Worm (Caenorhabditis elegans): ENCODE data around the gene ZC395.4.

Gene ZC395.4

ce11 chrIII:5308278-5308677, 38.4 kb downstream of the ZC395.4 start, which contains the start of gene mog-3 (continued):
- TF ChIP-seq nhr-19 (GFP tag; conservative IDR thresholded peaks at IDR 0.05) (peak; percentile 69), nhr-71 (tag; optimal IDR thresholded peaks at IDR 0.05) (peak; percentile 83), ztf-11 (tag; optimal IDR thresholded peaks at IDR 0.05) (peak in 1 of 2 experiments; percentile 80), mep-1 (tag; optimal IDR thresholded peaks at IDR 0.05) (peak; percentile 74), lin-13 (GFP tag; optimal IDR thresholded peaks at IDR 0.05) (peak; percentile 29), egl-13 (tag; optimal IDR thresholded peaks at IDR 0.05) (peak; percentile 74), hlh-17 (GFP tag; optimal IDR thresholded peaks at IDR 0.05; ENCODE audit: borderline replicate concordance) (no peak), sox-4 (tag; optimal IDR thresholded peaks at IDR 0.05) (peak; percentile 69), swsn-7 (tag; optimal IDR thresholded peaks at IDR 0.05) (peak; percentile 65), efl-1 (optimal IDR thresholded peaks at IDR 0.05) (peak; percentile 61 to 94), efl-1 (GFP tag; optimal IDR thresholded peaks at IDR 0.05 in 1 of 2) (peak; percentile 93 to 99), sup-37 (GFP tag; optimal IDR thresholded peaks at IDR 0.05) (no peak), nhr-237 (tag; optimal IDR thresholded peaks at IDR 0.05) (no peak), pag-3 (tag; optimal IDR thresholded peaks at IDR 0.05; ENCODE audit: borderline replicate concordance, insufficient read depth) (peak; percentile 55), tlp-1 (tag; optimal IDR thresholded peaks at IDR 0.05) (no peak), rnt-1 (tag; optimal IDR thresholded peaks at IDR 0.05) (peak; percentile 98), fkh-10 (GFP tag; optimal IDR thresholded peaks at IDR 0.05) (no peak), tbx-2 (tag; optimal IDR thresholded peaks at IDR 0.05) (peak; percentile 84), nhr-20 (tag; optimal IDR thresholded peaks at IDR 0.05) (peak; percentile 69), blmp-1 (tag; optimal IDR thresholded peaks at IDR 0.05) (peak; percentile 47), efl-3 (GFP tag; optimal IDR thresholded peaks at IDR 0.05) (peak; percentile 49), ceh-8 (GFP tag; optimal IDR thresholded peaks at IDR 0.05) (no peak), ztf-4 (tag; optimal IDR thresholded peaks at IDR 0.05) (peak; percentile 23), nhr-47 (tag; optimal IDR thresholded peaks at IDR 0.05) (peak; percentile 83), zip-4 (GFP tag; optimal IDR thresholded peaks at IDR 0.05) (no peak), lir-3 (tag; optimal IDR thresholded peaks at IDR 0.05; ENCODE audit: poor library complexity) (peak; percentile 90), ces-1 (GFP tag; optimal IDR thresholded peaks at IDR 0.05) (no peak), C04F5.9 (tag; optimal IDR thresholded peaks at IDR 0.05) (peak; percentile 66), ceh-63 (GFP tag; optimal IDR thresholded peaks at IDR 0.05) (no peak), lin-35 (GFP tag; optimal IDR thresholded peaks at IDR 0.05) (peak; percentile 91 to 96), lin-14 (GFP tag; optimal IDR thresholded peaks at IDR 0.05) (peak; percentile 58), zag-1 (tag; optimal IDR thresholded peaks at IDR 0.05) (no peak), lin-39 (tag; optimal IDR thresholded peaks at IDR 0.05) (peak; percentile 27), ceh-90 (tag; optimal IDR thresholded peaks at IDR 0.05) (peak; percentile 90), elt-2 (tag; optimal IDR thresholded peaks at IDR 0.05) (peak; percentile 17), fos-1 (tag; optimal IDR thresholded peaks at IDR 0.05) (no peak), nhr-90 (tag; optimal IDR thresholded peaks at IDR 0.05; ENCODE audit: poor library complexity) (peak; percentile 81), dpl-1 (GFP tag; optimal IDR thresholded peaks at IDR 0.05) (peak; percentile 88 to 93 (median 93)), lin-15B (tag; optimal IDR thresholded peaks at IDR 0.05) (peak; percentile 7), skn-1 (tag; optimal IDR thresholded peaks at IDR 0.05) (peak; percentile 53), unc-62 (GFP tag; optimal IDR thresholded peaks at IDR 0.05) (no peak), mdl-1 (tag; optimal IDR thresholded peaks at IDR 0.05) (peak in 1 of 2 experiments; percentile 32), irx-1 (tag; optimal IDR thresholded peaks at IDR 0.05) (peak; percentile 72), mab-9 (GFP tag; IDR thresholded peaks at IDR 0.05) (no peak), xbp-1 (tag; optimal IDR thresholded peaks at IDR 0.05) (peak; percentile 69), fkh-4 (tag; optimal IDR thresholded peaks at IDR 0.05; ENCODE audit: borderline replicate concordance) (peak; percentile 82), hlh-4 (tag; optimal IDR thresholded peaks at IDR 0.05) (no peak)
